ENCODE assay signal across 1 fruit fly cellular context in genomic region chr4:1030692-1031110, dm6.
A peak's percentile ranks its signal among the peaks of the same experiment; 100 is the strongest.
TF ChIP-seq lines count a peak whose summit lies in the region.

No protein-coding gene starts in this region.

TF ChIP-seq in whole organism, embryonic, 481 proteins besides CTCF, POLR2A, EP300 and RAD21 (continued from another document):
- TF ChIP-seq Nf-YC (tag; optimal IDR thresholded peaks at IDR 0.05; lab: Kevin White, UChicago) (peak; percentile 9), CG30020 (tag; optimal IDR thresholded peaks at IDR 0.05; lab: Kevin White, UChicago) (peak; percentile 97), nerfin-2 (GFP tag; IDR thresholded peaks at IDR 0.05; lab: Robert Waterston, UW; ENCODE audit: partially characterized antibody) (peak; percentile 67), HLH3B (GFP tag; IDR thresholded peaks at IDR 0.05; lab: Robert Waterston, UW) (0 out of 2 replicates have a peak, but pooled peaks have one; percentile 24), B-H1 (GFP tag; IDR thresholded peaks at IDR 0.05; lab: Robert Waterston, UW) (0 out of 3 replicates have a peak, but pooled peaks have one; percentile 22), CG33557 (GFP tag; optimal IDR thresholded peaks at IDR 0.05; lab: Kevin White, UChicago) (peak; percentile 4), Bgb (GFP tag; IDR thresholded peaks at IDR 0.05; lab: Robert Waterston, UW; ENCODE audit: partially characterized antibody) (peak; percentile 72), ab (GFP tag; optimal IDR thresholded peaks at IDR 0.05; lab: Kevin White, UChicago) (no peak), Aef1 (GFP tag; IDR thresholded peaks at IDR 0.05; lab: Robert Waterston, UW) (peak; percentile 31; the same call in 1 of the 3 replicates), CG7357 (GFP tag; IDR thresholded peaks at IDR 0.05; lab: Robert Waterston, UW) (peak; percentile 93), CG17361 (GFP tag; IDR thresholded peaks at IDR 0.05; lab: Robert Waterston, UW) (peak; percentile 32; the same call in 1 of the 3 replicates), CG15696 (tag; optimal IDR thresholded peaks at IDR 0.05; lab: Kevin White, UChicago) (peak; percentile 5), zf30C (GFP tag; optimal IDR thresholded peaks at IDR 0.05; lab: Kevin White, UChicago) (no peak), sug (tag; optimal IDR thresholded peaks at IDR 0.05; lab: Kevin White, UChicago) (peak; percentile 28), row (GFP tag; IDR thresholded peaks at IDR 0.05; lab: Robert Waterston, UW) (peak; percentile 76), CG43689 (GFP tag; IDR thresholded peaks at IDR 0.05; lab: Robert Waterston, UW) (no peak), CG8388 (GFP tag; optimal IDR thresholded peaks at IDR 0.05; lab: Kevin White, UChicago) (peak; percentile 0), CG11085 (GFP tag; IDR thresholded peaks at IDR 0.05; lab: Robert Waterston, UW) (0 out of 2 replicates have a peak, but pooled peaks have one; percentile 47), Sry-δ (GFP tag; optimal IDR thresholded peaks at IDR 0.05; lab: Kevin White, UChicago) (peak; percentile 87), E2f1 (GFP tag; IDR thresholded peaks at IDR 0.05; lab: Robert Waterston, UW) (no peak), bab2 (GFP tag; optimal IDR thresholded peaks at IDR 0.05; lab: Kevin White, UChicago) (peak; percentile 14), ssp (GFP tag; IDR thresholded peaks at IDR 0.05; lab: Robert Waterston, UW) (peak; percentile 97), ac (GFP tag; optimal IDR thresholded peaks at IDR 0.05; lab: Kevin White, UChicago) (no peak), Chrac-16 (GFP tag; optimal IDR thresholded peaks at IDR 0.05; lab: Kevin White, UChicago) (peak; percentile 37), unc-4 (GFP tag; IDR thresholded peaks at IDR 0.05; lab: Robert Waterston, UW; ENCODE audit: partially characterized antibody) (peak; percentile 65), hbn (GFP tag; IDR thresholded peaks at IDR 0.05; lab: Robert Waterston, UW; ENCODE audit: partially characterized antibody) (peak; percentile 39; the same call in 1 of the 2 replicates), bsh (GFP tag; optimal IDR thresholded peaks at IDR 0.05; lab: Kevin White, UChicago) (peak in 1 of 2 experiments; percentile 31), dpn (GFP tag; optimal IDR thresholded peaks at IDR 0.05; lab: Kevin White, UChicago) (peak in 1 of 2 experiments; percentile 8), chif (GFP tag; optimal IDR thresholded peaks at IDR 0.05; lab: Kevin White, UChicago) (peak in 1 of 2 experiments; percentile 41), lab (GFP tag; optimal IDR thresholded peaks at IDR 0.05; lab: Kevin White, UChicago) (no peak), mld (GFP tag; IDR thresholded peaks at IDR 0.05; lab: Robert Waterston, UW; ENCODE audit: partially characterized antibody) (peak; percentile 68; the same call in 1 of the 3 replicates), Gug (GFP tag; IDR thresholded peaks at IDR 0.05; lab: Robert Waterston, UW) (peak; percentile 55; the same call in 2 of the 4 replicates), Max (GFP tag; optimal IDR thresholded peaks at IDR 0.05; lab: Kevin White, UChicago) (peak; percentile 43), jumu (GFP tag; optimal IDR thresholded peaks at IDR 0.05; lab: Kevin White, UChicago) (no peak), CG10274 (GFP tag; optimal IDR thresholded peaks at IDR 0.05; lab: Kevin White, UChicago) (no peak), CG14860 (GFP tag; IDR thresholded peaks at IDR 0.05; lab: Robert Waterston, UW; ENCODE audit: partially characterized antibody) (0 out of 3 replicates have a peak, but pooled peaks have one; percentile 14), CG2116 (GFP tag; optimal IDR thresholded peaks at IDR 0.05; lab: Kevin White, UChicago) (peak; percentile 21), phol (tag; optimal IDR thresholded peaks at IDR 0.05; lab: Kevin White, UChicago) (peak; percentile 54), H15 (GFP tag; IDR thresholded peaks at IDR 0.05; lab: Robert Waterston, UW) (no peak), ato (GFP tag; IDR thresholded peaks at IDR 0.05; lab: Robert Waterston, UW; ENCODE audit: partially characterized antibody) (peak; percentile 33; the same call in 1 of the 2 replicates), Atf-2 (GFP tag; optimal IDR thresholded peaks at IDR 0.05; lab: Kevin White, UChicago) (peak; percentile 6), CG1603 (tag; optimal IDR thresholded peaks at IDR 0.05; lab: Kevin White, UChicago) (peak; percentile 82), CG9876 (GFP tag; optimal IDR thresholded peaks at IDR 0.05; lab: Kevin White, UChicago) (peak; percentile 33), ind (GFP tag; optimal IDR thresholded peaks at IDR 0.05; lab: Kevin White, UChicago) (peak; percentile 35), bbx (GFP tag; IDR thresholded peaks at IDR 0.05; lab: Robert Waterston, UW; ENCODE audit: partially characterized antibody) (peak; percentile 76), CG7963 (GFP tag; IDR thresholded peaks at IDR 0.05; lab: Robert Waterston, UW; ENCODE audit: partially characterized antibody) (peak; percentile 63; the same call in 2 of the 3 replicates), CoRest (tag; optimal IDR thresholded peaks at IDR 0.05; lab: Kevin White, UChicago) (peak; percentile 32), wek (GFP tag; optimal IDR thresholded peaks at IDR 0.05; lab: Kevin White, UChicago) (peak; percentile 92), CG2875 (GFP tag; optimal IDR thresholded peaks at IDR 0.05; lab: Kevin White, UChicago) (no peak), tgo (GFP tag; IDR thresholded peaks at IDR 0.05; lab: Robert Waterston, UW) (0 out of 3 replicates have a peak, but pooled peaks have one; percentile 25), Dll (GFP tag; IDR thresholded peaks at IDR 0.05; lab: Robert Waterston, UW; ENCODE audit: partially characterized antibody) (peak; percentile 66), nmo (GFP tag; optimal IDR thresholded peaks at IDR 0.05; lab: Kevin White, UChicago) (peak; percentile 47), pnt (GFP tag; optimal IDR thresholded peaks at IDR 0.05; lab: Kevin White, UChicago) (peak; percentile 52), Opbp (GFP tag; IDR thresholded peaks at IDR 0.05; lab: Robert Waterston, UW; ENCODE audit: partially characterized antibody) (peak; percentile 75; the same call in 2 of the 3 replicates), sob (GFP tag; IDR thresholded peaks at IDR 0.05; lab: Robert Waterston, UW) (0 out of 2 replicates have a peak, but pooled peaks have one; percentile 29), CG13424 (tag; optimal IDR thresholded peaks at IDR 0.05; lab: Kevin White, UChicago) (peak; percentile 12), Usf (GFP tag; optimal IDR thresholded peaks at IDR 0.05; lab: Kevin White, UChicago) (peak; percentile 43), Hsf (GFP tag; optimal IDR thresholded peaks at IDR 0.05; lab: Kevin White, UChicago) (peak; percentile 31), CG17359 (tag; optimal IDR thresholded peaks at IDR 0.05; lab: Kevin White, UChicago) (peak; percentile 5), dm (GFP tag; optimal IDR thresholded peaks at IDR 0.05; lab: Kevin White, UChicago) (peak; percentile 87), pita (GFP tag; optimal IDR thresholded peaks at IDR 0.05; lab: Kevin White, UChicago) (no peak), CG4617 (GFP tag; optimal IDR thresholded peaks at IDR 0.05; lab: Kevin White, UChicago; ENCODE audit: borderline replicate concordance) (peak; percentile 28), CG2712 (tag; optimal IDR thresholded peaks at IDR 0.05; lab: Kevin White, UChicago) (peak; percentile 25), CG3995 (GFP tag; optimal IDR thresholded peaks at IDR 0.05; lab: Kevin White, UChicago) (peak; percentile 20), CG3847 (GFP tag; IDR thresholded peaks at IDR 0.05; lab: Robert Waterston, UW) (no peak), CG8290 (GFP tag; optimal IDR thresholded peaks at IDR 0.05; lab: Kevin White, UChicago) (no peak), CG8290 (tag; optimal IDR thresholded peaks at IDR 0.05; lab: Kevin White, UChicago) (peak; percentile 32 to 58), insv (GFP tag; optimal IDR thresholded peaks at IDR 0.05; lab: Kevin White, UChicago) (no peak), CG12769 (tag; optimal IDR thresholded peaks at IDR 0.05; lab: Kevin White, UChicago) (peak; percentile 8), CG6791 (GFP tag; IDR thresholded peaks at IDR 0.05; lab: Robert Waterston, UW; ENCODE audit: partially characterized antibody) (peak; percentile 68), CG15601 (tag; optimal IDR thresholded peaks at IDR 0.05; lab: Kevin White, UChicago) (no peak), Pdp1 (GFP tag; optimal IDR thresholded peaks at IDR 0.05; lab: Kevin White, UChicago) (peak; percentile 30 to 57), gfzf (GFP tag; optimal IDR thresholded peaks at IDR 0.05; lab: Kevin White, UChicago) (peak; percentile 12), dmrt11E (tag; optimal IDR thresholded peaks at IDR 0.05; lab: Kevin White, UChicago) (peak; percentile 21), CG10366 (GFP tag; IDR thresholded peaks at IDR 0.05; lab: Robert Waterston, UW) (no peak), Mrtf (GFP tag; IDR thresholded peaks at IDR 0.05; lab: Robert Waterston, UW) (no peak), CG8944 (GFP tag; optimal IDR thresholded peaks at IDR 0.05; lab: Kevin White, UChicago) (peak; percentile 3), inv (GFP tag; IDR thresholded peaks at IDR 0.05; lab: Robert Waterston, UW; ENCODE audit: partially characterized antibody) (peak; percentile 59), HmgZ (tag; optimal IDR thresholded peaks at IDR 0.05; lab: Kevin White, UChicago) (peak; percentile 12), CG1024 (GFP tag; IDR thresholded peaks at IDR 0.05; lab: Robert Waterston, UW) (peak; percentile 94), Atf6 (GFP tag; IDR thresholded peaks at IDR 0.05; lab: Robert Waterston, UW) (no peak), CG7786 (GFP tag; optimal IDR thresholded peaks at IDR 0.05; lab: Kevin White, UChicago) (peak; percentile 55), Deaf1 (tag; optimal IDR thresholded peaks at IDR 0.05; lab: Kevin White, UChicago) (no peak), CG8924 (tag; optimal IDR thresholded peaks at IDR 0.05; lab: Kevin White, UChicago) (peak; percentile 4), Xbp1 (GFP tag; optimal IDR thresholded peaks at IDR 0.05; lab: Kevin White, UChicago) (peak; percentile 49), CG17912 (GFP tag; optimal IDR thresholded peaks at IDR 0.05; lab: Kevin White, UChicago) (peak; percentile 58), CG13287 (GFP tag; IDR thresholded peaks at IDR 0.05; lab: Robert Waterston, UW; ENCODE audit: partially characterized antibody) (peak; percentile 69), YL-1 (GFP tag; optimal IDR thresholded peaks at IDR 0.05; lab: Kevin White, UChicago) (peak; percentile 51), fu2 (GFP tag; optimal IDR thresholded peaks at IDR 0.05; lab: Kevin White, UChicago) (peak; percentile 28), gem (tag; optimal IDR thresholded peaks at IDR 0.05; lab: Kevin White, UChicago) (peak; percentile 46), mam (GFP tag; optimal IDR thresholded peaks at IDR 0.05; lab: Kevin White, UChicago) (peak; percentile 52), stc (GFP tag; IDR thresholded peaks at IDR 0.05; lab: Robert Waterston, UW) (no peak), CG17829 (tag; optimal IDR thresholded peaks at IDR 0.05; lab: Kevin White, UChicago) (peak; percentile 18), z (GFP tag; IDR thresholded peaks at IDR 0.05; lab: Robert Waterston, UW) (no peak), salm (tag; optimal IDR thresholded peaks at IDR 0.05; lab: Kevin White, UChicago) (no peak), ara (GFP tag; IDR thresholded peaks at IDR 0.05; lab: Robert Waterston, UW) (no peak), CG8089 (GFP tag; optimal IDR thresholded peaks at IDR 0.05; lab: Kevin White, UChicago) (peak; percentile 11), CG7556 (GFP tag; optimal IDR thresholded peaks at IDR 0.05; lab: Kevin White, UChicago) (no peak), Ravus (GFP tag; IDR thresholded peaks at IDR 0.05; lab: Robert Waterston, UW) (no peak), B-H2 (GFP tag; optimal IDR thresholded peaks at IDR 0.05; lab: Kevin White, UChicago) (peak; percentile 49), CG13123 (GFP tag; optimal IDR thresholded peaks at IDR 0.05; lab: Kevin White, UChicago) (no peak), cato (GFP tag; optimal IDR thresholded peaks at IDR 0.05; lab: Kevin White, UChicago; ENCODE audit: borderline replicate concordance) (no peak), CG4424 (GFP tag; optimal IDR thresholded peaks at IDR 0.05; lab: Kevin White, UChicago) (peak; percentile 27), bigmax (GFP tag; optimal IDR thresholded peaks at IDR 0.05; lab: Kevin White, UChicago) (peak; percentile 54), zen (tag; optimal IDR thresholded peaks at IDR 0.05; lab: Kevin White, UChicago) (peak; percentile 28), MESR4 (GFP tag; optimal IDR thresholded peaks at IDR 0.05; lab: Kevin White, UChicago) (peak; percentile 95), lilli (GFP tag; optimal IDR thresholded peaks at IDR 0.05; lab: Kevin White, UChicago) (peak; percentile 20), CG14710 (tag; optimal IDR thresholded peaks at IDR 0.05; lab: Kevin White, UChicago) (peak; percentile 12), CG30403 (GFP tag; optimal IDR thresholded peaks at IDR 0.05; lab: Kevin White, UChicago) (peak; percentile 21), pfk (GFP tag; optimal IDR thresholded peaks at IDR 0.05; lab: Kevin White, UChicago) (peak; percentile 52), knrl (GFP tag; IDR thresholded peaks at IDR 0.05; lab: Robert Waterston, UW; ENCODE audit: partially characterized antibody) (peak; percentile 70; the same call in 2 of the 3 replicates), fd96Cb (tag; optimal IDR thresholded peaks at IDR 0.05; lab: Kevin White, UChicago) (peak; percentile 24), sna (GFP tag; IDR thresholded peaks at IDR 0.05; lab: Robert Waterston, UW; ENCODE audit: partially characterized antibody) (peak; percentile 52; the same call in 1 of the 2 replicates), tup (GFP tag; optimal IDR thresholded peaks at IDR 0.05; lab: Kevin White, UChicago) (no peak), Scr (GFP tag; IDR thresholded peaks at IDR 0.05; lab: Robert Waterston, UW; ENCODE audit: partially characterized antibody) (peak; percentile 66), slp2 (GFP tag; optimal IDR thresholded peaks at IDR 0.05; lab: Kevin White, UChicago) (peak; percentile 8), Dref (GFP tag; IDR thresholded peaks at IDR 0.05; lab: Robert Waterston, UW) (peak; percentile 74), slbo (GFP tag; IDR thresholded peaks at IDR 0.05; lab: Robert Waterston, UW) (peak; percentile 70; the same call in 1 of the 2 replicates), Dip3 (GFP tag; optimal IDR thresholded peaks at IDR 0.05; lab: Kevin White, UChicago) (peak; percentile 10), BEAF-32 (GFP tag; optimal IDR thresholded peaks at IDR 0.05; lab: Kevin White, UChicago) (peak; percentile 74), Ets65A (GFP tag; lab: Kevin White, UChicago) (peak; percentile 93), NFAT (GFP tag; IDR thresholded peaks at IDR 0.05; lab: Robert Waterston, UW) (no peak; the same call in 1 of the 2 replicates), sens (GFP tag; lab: Kevin White, UChicago) (peak; percentile 59), Dfd (GFP tag; optimal IDR thresholded peaks at IDR 0.05; lab: Kevin White, UChicago) (no peak), CG2120 (GFP tag; optimal IDR thresholded peaks at IDR 0.05; lab: Kevin White, UChicago) (peak; percentile 49)
